Fruit fly (Drosophila melanogaster) whole organism, embryonic: ENCODE measurements around the gene CG8925.

Experiments
- CG12219 ChIP-seq: fragments of 200-800 bp; sonication (Bioruptor generic); optimal IDR thresholded peaks from 3 replicates; lab custom pipeline; 2018; ENCODE audit warnings: missing biosample characterization, mild to moderate bottlenecking, missing genetic modification characterization
- CG6813 ChIP-seq: fragments of 200-800 bp; sonication (Bioruptor generic); optimal IDR thresholded peaks from 2 replicates; lab custom pipeline; 2017; ENCODE audit warnings: missing biosample characterization, missing genetic modification characterization, mild to moderate bottlenecking, moderate library complexity, missing genetic modification reagents
- Dad ChIP-seq: fragments of 200-800 bp; sonication (Bioruptor generic); optimal IDR thresholded peaks from 3 replicates; lab custom pipeline; 2016; ENCODE audit warnings: missing biosample characterization, missing genetic modification characterization
- Fer2 ChIP-seq: fragments of 200-800 bp; sonication (Bioruptor generic); optimal IDR thresholded peaks from 2 replicates; lab custom pipeline; 2018; ENCODE audit warnings: missing biosample characterization, mild to moderate bottlenecking, missing genetic modification characterization, moderate library complexity
- Neu2 ChIP-seq: fragments of 200-800 bp; sonication (Bioruptor generic); optimal IDR thresholded peaks from 3 replicates; lab custom pipeline; 2016; ENCODE audit warnings: missing biosample characterization, missing genetic modification characterization, borderline replicate concordance
- tgo ChIP-seq: fragments of 200-800 bp; sonication (Bioruptor generic); IDR thresholded peaks from 3 replicates; pipeline ENCODE4 v1.3.6; 2022; ENCODE audit warnings: missing biosample characterization, missing genetic modification characterization
- usp ChIP-seq: fragments of >200 bp; optimal IDR thresholded peaks from 2 replicates; lab custom pipeline; 2017; ENCODE audit warnings: missing biosample characterization, missing genetic modification characterization

DNA sequence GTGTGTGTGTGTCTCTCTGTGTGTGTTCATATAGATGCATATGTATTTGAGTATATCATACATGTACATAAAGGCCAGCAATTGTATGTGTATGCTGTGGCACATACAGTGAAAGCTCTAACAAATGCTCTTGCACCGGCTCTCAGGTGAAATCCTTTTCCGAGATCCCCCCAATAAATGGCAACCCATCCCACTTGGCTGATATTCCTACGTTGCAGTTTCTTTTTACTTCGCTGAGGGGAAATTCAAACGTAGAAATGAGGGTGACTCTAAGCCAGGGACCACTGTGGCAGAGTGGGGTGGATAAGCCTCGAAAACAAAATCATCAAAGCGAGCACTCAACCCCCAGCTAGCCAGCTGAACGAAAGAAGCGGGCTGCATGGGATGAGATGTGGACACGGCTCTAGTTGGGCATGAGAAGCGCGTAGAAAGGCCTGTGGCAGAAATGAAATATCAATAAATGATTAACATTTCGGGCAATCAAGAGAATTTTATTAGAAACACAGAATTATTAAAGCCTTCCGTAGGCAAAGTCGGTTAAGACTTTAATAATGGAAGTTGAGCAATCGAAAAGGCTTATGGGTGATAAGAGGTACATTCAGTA, 50.6 kb downstream of the CG8925 start:
- peak; percentile 99 for TF ChIP-seq CG12219 (GFP tag; lab: Kevin White, UChicago)
- TF ChIP-seq Fer2 (tag; lab: Kevin White, UChicago) = peak; percentile 97
- no peak for TF ChIP-seq usp (GFP tag; lab: Kevin White, UChicago)
- TF ChIP-seq Dad (GFP tag; lab: Kevin White, UChicago) = peak; percentile 100
- TF ChIP-seq Neu2 (GFP tag; lab: Kevin White, UChicago) = peak; percentile 96
- TF ChIP-seq CG6813 (GFP tag; lab: Kevin White, UChicago) = peak; percentile 98
- peak; percentile 100 for TF ChIP-seq tgo (GFP tag; lab: Robert Waterston, UW)
